Fruit fly (Drosophila melanogaster): Measurements from ENCODE around the gene Act5C.

The Act5C gene

dm6 chrX:5925793-5926418 lies 25.2 kb downstream of the Act5C start:
- TF ChIP-seq jim (GFP tag; optimal IDR thresholded peaks at IDR 0.05): no peak
- no peak for TF ChIP-seq dl (GFP tag; optimal IDR thresholded peaks at IDR 0.05; ENCODE audit: insufficient read depth in 1 of 2, partially characterized antibody in 2 of 2)
- TF ChIP-seq fru (GFP tag; optimal IDR thresholded peaks at IDR 0.05): peak; percentile 4
- TF ChIP-seq Myc (optimal IDR thresholded peaks at IDR 0.05): no peak
- no peak for TF ChIP-seq GATAd (GFP tag; optimal IDR thresholded peaks at IDR 0.05)
- TF ChIP-seq foxo (GFP tag; optimal IDR thresholded peaks at IDR 0.05): peak in 1 of 2 experiments; percentile 27
- no peak for TF ChIP-seq sage (GFP tag; optimal IDR thresholded peaks at IDR 0.05)
- peak; percentile 4 for TF ChIP-seq tai (GFP tag; optimal IDR thresholded peaks at IDR 0.05)
- TF ChIP-seq OdsH (GFP tag; optimal IDR thresholded peaks at IDR 0.05): no peak
- peak; percentile 29 for TF ChIP-seq dmrt93B (GFP tag; optimal IDR thresholded peaks at IDR 0.05)
- TF ChIP-seq woc (GFP tag; optimal IDR thresholded peaks at IDR 0.05): no peak
- TF ChIP-seq lola (GFP tag; optimal IDR thresholded peaks at IDR 0.05): no peak
- peak; percentile 36 for TF ChIP-seq ey (GFP tag; optimal IDR thresholded peaks at IDR 0.05)
- no peak for TF ChIP-seq CG32264 (GFP tag; optimal IDR thresholded peaks at IDR 0.05)
- TF ChIP-seq brk (GFP tag; optimal IDR thresholded peaks at IDR 0.05): no peak
- peak; percentile 18 for TF ChIP-seq Sp1 (GFP tag; optimal IDR thresholded peaks at IDR 0.05)
- TF ChIP-seq br (GFP tag; optimal IDR thresholded peaks at IDR 0.05): no peak
- no peak for TF ChIP-seq Rel (GFP tag; optimal IDR thresholded peaks at IDR 0.05)
- TF ChIP-seq Rel (tag; optimal IDR thresholded peaks at IDR 0.05): no peak
- no peak for TF ChIP-seq Abd-B (GFP tag; optimal IDR thresholded peaks at IDR 0.05)
- TF ChIP-seq sv (GFP tag; optimal IDR thresholded peaks at IDR 0.05): no peak
- no peak for TF ChIP-seq Hr78 (GFP tag; optimal IDR thresholded peaks at IDR 0.05)
- no peak for TF ChIP-seq psq (GFP tag; optimal IDR thresholded peaks at IDR 0.05)
- TF ChIP-seq Dif (GFP tag; optimal IDR thresholded peaks at IDR 0.05; ENCODE audit: partially characterized antibody): no peak
- TF ChIP-seq Mio (GFP tag; optimal IDR thresholded peaks at IDR 0.05): no peak
- no peak for TF ChIP-seq Hr83 (GFP tag; optimal IDR thresholded peaks at IDR 0.05; ENCODE audit: poor library complexity, severe bottlenecking)
- TF ChIP-seq Vsx2 (GFP tag; optimal IDR thresholded peaks at IDR 0.05; ENCODE audit: partially characterized antibody): no peak
- no peak for TF ChIP-seq CG9705 (GFP tag; optimal IDR thresholded peaks at IDR 0.05)
- TF ChIP-seq HLH106 (tag; optimal IDR thresholded peaks at IDR 0.05): peak; percentile 39
- peak; percentile 14 for TF ChIP-seq h (GFP tag; optimal IDR thresholded peaks at IDR 0.05)
- TF ChIP-seq N (GFP tag; optimal IDR thresholded peaks at IDR 0.05): no peak
- no peak for TF ChIP-seq pan (optimal IDR thresholded peaks at IDR 0.05)
- no peak for TF ChIP-seq usp (GFP tag; optimal IDR thresholded peaks at IDR 0.05)
- no peak for TF ChIP-seq CrebA (GFP tag; optimal IDR thresholded peaks at IDR 0.05; ENCODE audit: borderline replicate concordance)
- TF ChIP-seq rgr (GFP tag; optimal IDR thresholded peaks at IDR 0.05): peak; percentile 5
- no peak for TF ChIP-seq dsf (GFP tag; optimal IDR thresholded peaks at IDR 0.05; ENCODE audit: borderline replicate concordance)
- TF ChIP-seq Jra (GFP tag; optimal IDR thresholded peaks at IDR 0.05): no peak
- TF ChIP-seq Hnf4 (GFP tag; optimal IDR thresholded peaks at IDR 0.05): no peak
- no peak for TF ChIP-seq Dfd (GFP tag; optimal IDR thresholded peaks at IDR 0.05)

dm6 chrX:5926718-5927117 lies 26.1 kb downstream of the Act5C start:
- peak; percentile 48 for TF ChIP-seq psq (GFP tag; optimal IDR thresholded peaks at IDR 0.05)
- TF ChIP-seq GATAd (GFP tag; optimal IDR thresholded peaks at IDR 0.05): no peak
- no peak for TF ChIP-seq Abd-B (GFP tag; optimal IDR thresholded peaks at IDR 0.05)
- TF ChIP-seq brk (GFP tag; optimal IDR thresholded peaks at IDR 0.05): no peak
- TF ChIP-seq foxo (GFP tag; optimal IDR thresholded peaks at IDR 0.05): peak in 1 of 2 experiments; percentile 43
- no peak for TF ChIP-seq Vsx2 (GFP tag; optimal IDR thresholded peaks at IDR 0.05; ENCODE audit: partially characterized antibody)
- peak; percentile 23 for TF ChIP-seq Hnf4 (GFP tag; optimal IDR thresholded peaks at IDR 0.05)
- no peak for TF ChIP-seq CG9705 (GFP tag; optimal IDR thresholded peaks at IDR 0.05)
- peak; percentile 0 for TF ChIP-seq ey (GFP tag; optimal IDR thresholded peaks at IDR 0.05)
- TF ChIP-seq Rel (GFP tag; optimal IDR thresholded peaks at IDR 0.05): no peak
- TF ChIP-seq Rel (tag; optimal IDR thresholded peaks at IDR 0.05): no peak
- peak; percentile 18 for TF ChIP-seq OdsH (GFP tag; optimal IDR thresholded peaks at IDR 0.05)
- TF ChIP-seq sage (GFP tag; optimal IDR thresholded peaks at IDR 0.05): no peak
- TF ChIP-seq jim (GFP tag; optimal IDR thresholded peaks at IDR 0.05): no peak
- TF ChIP-seq Hr83 (GFP tag; optimal IDR thresholded peaks at IDR 0.05; ENCODE audit: poor library complexity, severe bottlenecking): no peak
- TF ChIP-seq rgr (GFP tag; optimal IDR thresholded peaks at IDR 0.05): peak; percentile 58
- peak; percentile 33 for TF ChIP-seq br (GFP tag; optimal IDR thresholded peaks at IDR 0.05)
- TF ChIP-seq fru (GFP tag; optimal IDR thresholded peaks at IDR 0.05): peak; percentile 21
- no peak for TF ChIP-seq Dif (GFP tag; optimal IDR thresholded peaks at IDR 0.05; ENCODE audit: partially characterized antibody)
- TF ChIP-seq h (GFP tag; optimal IDR thresholded peaks at IDR 0.05): peak; percentile 18
- no peak for TF ChIP-seq Mio (GFP tag; optimal IDR thresholded peaks at IDR 0.05)
- no peak for TF ChIP-seq Sp1 (GFP tag; optimal IDR thresholded peaks at IDR 0.05)
- TF ChIP-seq usp (GFP tag; optimal IDR thresholded peaks at IDR 0.05): no peak
